Worm (Caenorhabditis elegans) whole organism, early embryonic: ENCODE results near the gene F13E9.15.
A peak's percentile ranks its signal among the peaks of the same experiment; 100 is the strongest.

Source experiments
- B0310.2 ChIP-seq: sonication (generic microtip); optimal IDR thresholded peaks from 2 replicates; lab custom pipeline; 2016; ENCODE audit warnings: mild to moderate bottlenecking, missing genetic modification characterization, missing compliant biosample characterization
- F13C5.2 ChIP-seq: sonication (generic microtip); optimal IDR thresholded peaks from 2 replicates; lab custom pipeline; 2017; ENCODE audit warnings: mild to moderate bottlenecking, missing genetic modification characterization, inconsistent platforms, missing compliant biosample characterization
- aly-1 ChIP-seq: sonication (generic microtip); optimal IDR thresholded peaks from 2 replicates; lab custom pipeline; 2016; ENCODE audit warnings: missing genetic modification characterization, missing compliant biosample characterization
- ama-1 ChIP-seq: fragments of 150-350 bp; optimal IDR thresholded peaks from 2 replicates; lab custom pipeline; 2014
- ceh-13 ChIP-seq: fragments of 200-800 bp; sonication (Bioruptor generic); optimal IDR thresholded peaks from 2 replicates; lab custom pipeline; 2018; ENCODE audit warnings: mild to moderate bottlenecking, missing genetic modification characterization, missing compliant biosample characterization
- ceh-36 ChIP-seq: sonication (generic microtip); optimal IDR thresholded peaks from 2 replicates; lab custom pipeline; 2016; ENCODE audit warnings: missing genetic modification characterization, inconsistent platforms, missing compliant biosample characterization
- ets-7 ChIP-seq: sonication (generic microtip); optimal IDR thresholded peaks from 2 replicates; lab custom pipeline; 2016; ENCODE audit warnings: missing genotype, missing genetic modification characterization, missing compliant biosample characterization
- flt-1 ChIP-seq: fragments of 200-800 bp; sonication (Bioruptor generic); IDR thresholded peaks from 2 replicates; pipeline ENCODE4 v1.3.6; 2022; ENCODE audit warnings: missing genetic modification characterization, missing compliant biosample characterization
- hmbx-1 ChIP-seq: sonication (generic microtip); optimal IDR thresholded peaks from 2 replicates; lab custom pipeline; 2016; ENCODE audit warnings: mild to moderate bottlenecking, missing genetic modification characterization, missing compliant biosample characterization
- hmg-4 ChIP-seq: fragments of 200-800 bp; sonication (Bioruptor generic); optimal IDR thresholded peaks from 2 replicates; lab custom pipeline; 2018; ENCODE audit warnings: mild to moderate bottlenecking, missing genetic modification characterization, missing compliant biosample characterization
- hnd-1 ChIP-seq: sonication (generic microtip); optimal IDR thresholded peaks from 2 replicates; lab custom pipeline; 2016; ENCODE audit warnings: missing genetic modification characterization, missing compliant biosample characterization
- pes-1 ChIP-seq: fragments of 200-800 bp; sonication (Bioruptor generic); IDR thresholded peaks from 2 replicates; pipeline ENCODE4 v1.3.6; 2022; ENCODE audit warnings: missing genetic modification reagents, missing genetic modification characterization, missing compliant biosample characterization
- sea-1 ChIP-seq: fragments of 200-800 bp; sonication (Bioruptor generic); conservative IDR thresholded peaks from 2 replicates; pipeline ENCODE4 v1.3.6; 2022; ENCODE audit warnings: missing genetic modification characterization, missing compliant biosample characterization
- tbx-11 ChIP-seq: fragments of 200-800 bp; sonication (Bioruptor generic); IDR thresholded peaks from 2 replicates; pipeline ENCODE4 v1.3.6; 2022; ENCODE audit warnings: missing genetic modification characterization, missing compliant biosample characterization
- tbx-37 ChIP-seq: fragments of 200-800 bp; sonication (Bioruptor generic); conservative IDR thresholded peaks from 2 replicates; pipeline ENCODE4 v1.3.6; 2022; ENCODE audit warnings: missing genetic modification reagents, missing genetic modification characterization, missing compliant biosample characterization
- tra-4 ChIP-seq: sonication (generic microtip); optimal IDR thresholded peaks from 2 replicates; lab custom pipeline; 2017; ENCODE audit warnings: missing genetic modification characterization, missing compliant biosample characterization

Gene F13E9.15

DNA sequence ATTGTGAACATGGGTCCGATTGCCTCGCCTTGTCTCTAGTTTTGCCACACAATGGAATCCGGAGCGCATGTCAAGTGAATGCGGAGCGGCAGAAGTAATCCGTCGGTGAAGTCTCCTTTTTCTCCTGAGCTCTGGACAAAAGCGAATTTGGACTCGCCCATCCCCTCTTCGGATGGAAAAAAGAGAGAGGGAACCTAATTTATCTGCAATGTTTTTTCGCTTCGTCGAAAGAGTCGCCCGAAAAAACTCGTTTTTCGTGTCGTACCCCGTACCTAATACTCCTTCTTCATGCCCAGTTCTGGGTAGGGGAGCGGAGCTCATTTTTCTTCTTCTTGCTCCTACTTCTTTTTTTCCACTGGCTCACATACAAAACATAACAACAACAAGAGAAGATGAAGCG, 19.5 kb downstream of the F13E9.15 start:
- TF ChIP-seq ceh-36 (tag; lab: Kevin White, UChicago) (no peak), sea-1 (GFP tag; lab: Robert Waterston, UW) (no peak), ama-1 (lab: Kevin White, UChicago) (no peak), ets-7 (no peak), ceh-13 (no peak), F13C5.2 (tag; lab: Kevin White, UChicago) (no peak)

DNA sequence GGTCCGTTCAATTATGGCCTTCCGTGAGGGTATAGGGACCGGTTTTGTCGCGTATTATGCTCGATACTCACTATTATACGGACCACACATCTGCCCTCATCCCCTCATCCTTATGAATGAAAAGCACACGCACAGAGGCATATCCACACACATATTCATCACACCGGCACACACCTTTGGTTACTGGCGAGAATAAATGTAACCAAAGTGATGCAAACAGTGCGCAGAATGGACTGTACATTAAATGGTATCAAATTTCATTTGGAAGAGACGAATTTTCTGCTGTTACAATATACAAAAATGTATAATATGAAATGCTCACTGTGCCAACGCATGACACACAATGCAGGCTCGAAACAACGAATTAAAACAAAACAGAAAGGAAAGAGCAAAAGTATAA, 20.0 kb downstream of the F13E9.15 start:
- TF ChIP-seq pes-1 (GFP tag; lab: Robert Waterston, UW) (no peak), F13C5.2 (tag; lab: Kevin White, UChicago) (no peak), flt-1 (0 out of 2 replicates have a peak, but pooled peaks have one; percentile 43), aly-1 (tag; lab: Kevin White, UChicago) (no peak), hmg-4 (peak; percentile 21), hmbx-1 (tag; lab: Kevin White, UChicago) (no peak)

DNA sequence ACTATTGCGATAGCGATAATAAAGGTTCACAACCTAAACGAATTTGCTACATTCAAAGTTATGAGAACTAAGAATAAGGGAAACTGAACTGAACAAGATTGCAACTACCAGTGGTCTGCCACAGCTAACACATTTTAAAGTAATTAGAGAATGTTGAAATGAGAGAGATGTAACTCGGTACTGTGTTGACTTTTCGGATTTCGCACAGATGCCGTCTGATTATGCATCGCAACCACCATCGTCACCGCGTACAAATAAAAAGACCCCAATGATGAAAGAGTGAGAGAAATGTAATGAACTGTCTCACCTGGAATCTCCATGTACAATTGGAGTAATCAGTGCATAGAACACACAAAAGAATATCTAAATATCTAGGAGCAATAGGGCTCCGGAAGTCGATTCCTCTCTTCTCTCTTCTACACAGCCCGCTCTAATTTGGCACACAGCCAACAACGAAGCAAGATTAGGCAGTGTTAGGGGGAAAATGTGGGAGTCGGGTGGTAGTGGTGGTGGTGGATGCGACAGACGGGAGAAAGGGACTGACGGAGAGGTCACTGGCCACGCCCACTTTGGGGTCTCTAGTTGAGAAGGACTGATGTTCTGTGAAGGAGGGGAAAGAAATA, 20.9 kb downstream of the F13E9.15 start, which contains the start of gene F13E9.11:
TSS of gene F13E9.11 (minus strand) at position 507 of the 623 bp plus-strand sequence.
- TF ChIP-seq tbx-11: 0 out of 2 replicates have a peak, but pooled peaks have one; percentile 48
- TF ChIP-seq hmbx-1 (tag; lab: Kevin White, UChicago): no peak
- no peak for TF ChIP-seq pes-1 (GFP tag; lab: Robert Waterston, UW)
- TF ChIP-seq aly-1 (tag; lab: Kevin White, UChicago): no peak
- no peak for TF ChIP-seq tbx-37 (GFP tag; lab: Robert Waterston, UW)
- TF ChIP-seq hmg-4: peak; percentile 10
- TF ChIP-seq ets-7: peak; percentile 51

ce11 chrIV:10867370-10868146, 22.1 kb downstream of the F13E9.15 start:
- no peak for TF ChIP-seq ceh-13
- no peak for TF ChIP-seq flt-1
- no peak for TF ChIP-seq ama-1 (lab: Kevin White, UChicago)
- TF ChIP-seq hmbx-1 (tag; lab: Kevin White, UChicago): no peak
- TF ChIP-seq hmg-4: no peak
- no peak for TF ChIP-seq ets-7
- no peak for TF ChIP-seq B0310.2 (tag; lab: Kevin White, UChicago)
- no peak for TF ChIP-seq tbx-37 (GFP tag; lab: Robert Waterston, UW)
- no peak for TF ChIP-seq aly-1 (tag; lab: Kevin White, UChicago)
- TF ChIP-seq ceh-36 (tag; lab: Kevin White, UChicago): no peak
- TF ChIP-seq tbx-11: no peak
- no peak for TF ChIP-seq tra-4 (tag; lab: Kevin White, UChicago)
- no peak for TF ChIP-seq F13C5.2 (tag; lab: Kevin White, UChicago)
- no peak for TF ChIP-seq sea-1 (GFP tag; lab: Robert Waterston, UW)

DNA sequence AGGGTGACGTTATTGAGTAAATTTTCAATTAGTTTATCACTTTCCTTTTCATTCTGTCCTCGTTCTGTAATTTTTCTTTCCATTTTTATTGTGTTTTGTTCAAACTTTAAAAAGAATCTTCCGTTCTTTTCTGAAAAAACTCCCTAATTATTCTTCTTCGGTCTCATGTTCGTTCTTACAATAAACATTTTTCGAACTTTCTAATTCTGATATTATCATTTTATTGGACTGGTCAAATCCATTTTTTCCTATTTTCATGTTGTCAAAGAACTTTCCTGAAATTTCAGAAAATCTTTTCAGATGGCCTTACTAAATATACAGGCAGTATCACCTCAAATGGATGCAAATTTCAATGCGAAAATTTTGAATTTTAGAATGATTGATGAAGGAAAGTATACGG, 25.6 kb downstream of the F13E9.15 start, which contains the start of gene nish-1:
TSS of gene nish-1 (plus strand) at position 301 of the 400 bp plus-strand sequence.
- no peak for TF ChIP-seq hmbx-1 (tag; lab: Kevin White, UChicago)

- no peak for TF ChIP-seq ceh-13
- TF ChIP-seq aly-1 (tag; lab: Kevin White, UChicago): no peak
Observed at ce11 chrIV:10861102-10861501, 28.6 kb downstream of the F13E9.15 start, which contains the start of gene rbm-22. Gene rbm-22, plus strand, starts transcription at chrIV:10861402.

DNA sequence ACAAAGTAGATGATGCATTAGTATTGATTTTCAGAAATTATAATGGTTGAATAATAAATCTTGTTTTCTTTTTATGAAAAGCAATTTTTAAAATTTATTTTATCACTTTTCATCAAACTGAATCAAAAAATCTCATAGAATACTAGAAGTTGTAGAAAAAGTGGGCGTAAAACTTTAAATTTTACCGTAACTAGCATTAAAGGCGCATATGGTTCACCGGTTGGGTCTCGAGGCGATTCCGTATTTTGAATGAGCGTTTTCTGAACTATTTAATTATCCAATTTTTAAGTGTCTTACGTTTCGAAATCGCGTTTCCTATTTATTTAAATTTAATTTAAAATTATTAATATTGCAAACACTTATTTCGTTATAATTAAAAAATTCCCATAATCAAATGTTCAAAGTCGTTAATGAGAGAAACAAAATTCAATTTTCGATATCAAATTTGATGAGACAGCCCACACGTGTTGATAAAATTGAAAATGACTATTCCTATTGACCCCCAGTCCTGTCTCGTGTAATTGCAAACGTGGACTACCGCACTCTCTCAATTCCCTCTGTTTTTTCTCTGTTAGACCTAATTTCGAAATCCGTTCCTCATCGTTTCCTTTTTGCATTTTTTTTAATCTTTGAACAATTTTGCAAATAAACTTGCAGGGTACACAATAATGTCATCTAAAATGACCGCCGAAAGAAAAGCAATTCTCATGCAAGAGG, 31.2 kb downstream of the F13E9.15 start, which contains the start of the genes T11G6.2 and hars-1:
TSS of gene T11G6.2 (minus strand) at position 197 of the 717 bp plus-strand sequence.
TSS of gene hars-1 (plus strand) at position 658 of the 717 bp plus-strand sequence.
- TF ChIP-seq flt-1 (no peak), ceh-13 (no peak)

- TF ChIP-seq F13C5.2 (tag; lab: Kevin White, UChicago) (no peak), aly-1 (tag; lab: Kevin White, UChicago) (no peak), hmg-4 (no peak), hnd-1 (tag; lab: Kevin White, UChicago) (no peak), sea-1 (GFP tag; lab: Robert Waterston, UW) (no peak), ceh-13 (no peak), tbx-37 (GFP tag; lab: Robert Waterston, UW) (no peak), tbx-11 (no peak), ceh-36 (tag; lab: Kevin White, UChicago) (no peak), tra-4 (tag; lab: Kevin White, UChicago) (no peak), flt-1 (no peak), B0310.2 (tag; lab: Kevin White, UChicago) (no peak)
Observed at ce11 chrIV:10855946-10856345, 33.7 kb downstream of the F13E9.15 start.
